Worm (Caenorhabditis elegans): Measurements from ENCODE around the gene F33G12.6.
A peak's percentile ranks its signal among the peaks of the same experiment; 100 is the strongest.

The F33G12.6 gene

DNA sequence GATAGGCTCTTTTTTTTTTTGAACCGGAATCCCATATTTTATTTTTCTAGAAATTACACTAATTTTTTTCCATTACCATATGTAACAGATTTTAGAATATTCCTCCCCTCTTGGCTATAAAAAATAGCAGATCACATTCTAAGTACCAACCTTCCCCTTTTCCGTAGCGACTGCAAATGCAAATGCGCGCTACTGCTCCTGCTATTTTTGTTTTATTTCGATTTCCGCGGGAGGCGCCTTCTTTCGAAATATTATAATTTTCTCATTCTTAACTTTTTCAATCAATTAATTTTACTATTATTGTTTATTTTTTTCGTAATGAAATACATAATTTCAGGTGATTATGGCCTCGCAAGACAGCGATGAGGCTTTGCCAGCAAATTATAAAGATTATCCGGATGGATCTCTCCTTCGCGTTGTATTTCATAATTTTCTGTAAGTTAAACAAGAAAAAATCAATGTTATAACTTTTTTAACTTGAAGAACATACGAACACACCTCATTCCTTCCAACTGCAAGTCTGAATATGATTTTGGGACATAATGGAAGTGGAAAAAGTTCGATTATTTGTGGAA is 12.2 kb downstream of the F33G12.6 start, which contains the start of gene smc-5:
smc-5 (plus strand) TSS at position 332 of the 575 bp plus-strand sequence.
- no peak for TF ChIP-seq sea-1 (GFP tag; conservative IDR thresholded peaks at IDR 0.05)
- no peak for TF ChIP-seq tbx-37 (GFP tag; conservative IDR thresholded peaks at IDR 0.05)
- TF ChIP-seq ceh-36 (tag; optimal IDR thresholded peaks at IDR 0.05) = no peak
- no peak for TF ChIP-seq ets-7 (tag; optimal IDR thresholded peaks at IDR 0.05)
- peak; percentile 43 for TF ChIP-seq F13C5.2 (tag; optimal IDR thresholded peaks at IDR 0.05)
- TF ChIP-seq tbx-11 (GFP tag; IDR thresholded peaks at IDR 0.05) = no peak
- peak; percentile 46; the same call in 1 of the 2 replicates for TF ChIP-seq pes-1 (GFP tag; IDR thresholded peaks at IDR 0.05)
- TF ChIP-seq B0310.2 (tag; optimal IDR thresholded peaks at IDR 0.05) = no peak

DNA sequence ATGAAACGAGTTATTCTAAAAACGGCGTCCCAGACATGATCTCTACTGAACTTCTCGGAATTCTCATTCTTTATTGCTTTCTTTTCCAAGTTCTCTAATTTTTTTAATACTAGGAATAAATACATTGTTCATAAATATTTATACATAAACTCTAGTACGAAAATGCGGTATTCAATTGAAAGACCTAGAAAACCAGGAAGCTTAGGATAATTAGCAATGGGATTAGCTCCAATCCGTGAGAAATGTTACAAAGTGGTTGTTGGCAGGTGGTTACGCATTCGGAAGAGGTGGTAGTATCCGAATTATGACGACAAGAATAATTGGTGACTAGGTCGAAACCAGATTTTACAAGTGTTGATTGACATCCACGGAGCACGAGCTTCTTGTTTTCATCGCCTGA is 17.3 kb downstream of the F33G12.6 start:
- TF ChIP-seq aly-1 (tag; optimal IDR thresholded peaks at IDR 0.05) = no peak
- no peak for TF ChIP-seq ets-7 (tag; optimal IDR thresholded peaks at IDR 0.05)
- no peak for TF ChIP-seq tbx-37 (GFP tag; conservative IDR thresholded peaks at IDR 0.05)
- no peak for TF ChIP-seq F13C5.2 (tag; optimal IDR thresholded peaks at IDR 0.05)
- TF ChIP-seq pes-1 (GFP tag; IDR thresholded peaks at IDR 0.05) = no peak
- no peak for TF ChIP-seq flt-1 (GFP tag; IDR thresholded peaks at IDR 0.05)
- no peak for TF ChIP-seq ceh-36 (tag; optimal IDR thresholded peaks at IDR 0.05)
- TF ChIP-seq ceh-13 (GFP tag; optimal IDR thresholded peaks at IDR 0.05) = no peak
- no peak for TF ChIP-seq sea-1 (GFP tag; conservative IDR thresholded peaks at IDR 0.05)
- no peak for TF ChIP-seq tra-4 (tag; optimal IDR thresholded peaks at IDR 0.05)
- TF ChIP-seq hmbx-1 (tag; optimal IDR thresholded peaks at IDR 0.05) = no peak
- no peak for TF ChIP-seq ama-1 (optimal IDR thresholded peaks at IDR 0.05)

DNA sequence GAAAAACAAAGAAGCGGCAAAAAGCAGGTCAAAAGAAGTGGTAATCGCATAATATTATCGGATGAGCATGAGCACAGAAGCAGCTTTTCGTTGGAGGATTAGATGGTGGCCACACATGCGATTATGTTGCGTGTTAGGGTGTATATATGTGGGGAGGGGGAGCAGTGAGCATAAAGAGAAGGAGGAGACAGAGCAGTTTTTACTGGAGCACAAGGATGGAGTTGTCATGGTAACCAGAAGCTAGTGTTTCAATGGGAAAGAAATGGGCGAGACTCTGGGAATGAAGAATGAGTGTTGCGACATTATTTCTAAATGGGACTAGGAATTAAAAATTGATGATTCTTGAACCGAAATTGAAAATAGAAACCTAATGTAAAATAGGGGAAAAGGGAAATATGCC is 18.2 kb downstream of the F33G12.6 start, which contains the start of gene C27A2.8:
C27A2.8 (minus strand) TSS at position 117 of the 400 bp plus-strand sequence.
- TF ChIP-seq ama-1 (optimal IDR thresholded peaks at IDR 0.05) (no peak), tra-4 (tag; optimal IDR thresholded peaks at IDR 0.05) (no peak), pes-1 (GFP tag; IDR thresholded peaks at IDR 0.05) (no peak), hmbx-1 (tag; optimal IDR thresholded peaks at IDR 0.05) (no peak), ceh-36 (tag; optimal IDR thresholded peaks at IDR 0.05) (no peak), aly-1 (tag; optimal IDR thresholded peaks at IDR 0.05) (peak; percentile 10), flt-1 (GFP tag; IDR thresholded peaks at IDR 0.05) (no peak)

DNA sequence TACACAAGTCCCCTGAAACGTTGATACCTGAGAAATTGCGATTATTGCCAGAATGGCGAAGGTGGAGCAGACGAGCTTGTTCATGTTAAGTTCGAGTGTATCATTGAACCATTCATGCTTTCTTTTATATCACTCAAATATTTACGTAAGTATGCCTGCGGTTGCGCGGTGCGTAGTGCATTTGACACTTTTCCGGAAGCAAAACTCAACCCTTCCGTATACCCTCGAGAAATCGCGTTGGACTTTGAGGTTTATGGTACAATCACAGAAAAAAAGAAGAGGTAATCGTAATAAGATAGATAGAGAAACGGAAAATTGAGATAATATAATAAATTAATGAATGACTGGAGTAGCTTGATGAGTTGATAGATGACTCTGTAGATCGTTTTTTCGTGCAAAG is 19.8 kb downstream of the F33G12.6 start, which contains the start of gene idpb-2:
idpb-2 (minus strand) TSS at position 101 of the 400 bp plus-strand sequence.
- TF ChIP-seq ama-1 (optimal IDR thresholded peaks at IDR 0.05) (no peak), flt-1 (GFP tag; IDR thresholded peaks at IDR 0.05) (no peak)

DNA sequence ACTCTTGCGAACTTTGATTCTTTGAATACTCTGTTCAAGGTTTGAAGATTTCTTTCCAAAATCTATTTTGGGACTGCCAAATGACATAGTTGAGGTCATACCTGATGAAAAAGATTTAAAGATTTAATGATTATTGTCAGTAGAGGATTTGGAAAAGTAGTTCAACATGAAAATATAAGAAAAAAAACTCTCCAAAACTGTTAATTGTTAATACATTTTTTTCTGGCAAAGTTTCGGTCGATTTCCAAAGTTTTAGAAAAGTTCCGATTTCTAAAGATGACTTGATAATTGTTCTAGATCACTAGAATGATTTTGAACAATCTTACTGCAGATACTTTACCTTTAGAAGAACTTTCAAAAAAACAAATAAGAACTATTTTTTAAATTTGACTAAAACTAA is 21.6 kb downstream of the F33G12.6 start, which contains the start of gene C27A2.7:
C27A2.7 (minus strand) TSS at position 101 of the 400 bp plus-strand sequence.
- TF ChIP-seq pes-1 (GFP tag; IDR thresholded peaks at IDR 0.05) (no peak), hmg-4 (GFP tag; optimal IDR thresholded peaks at IDR 0.05) (no peak), ama-1 (optimal IDR thresholded peaks at IDR 0.05) (no peak), tbx-11 (GFP tag; IDR thresholded peaks at IDR 0.05) (no peak), flt-1 (GFP tag; IDR thresholded peaks at IDR 0.05) (no peak), ceh-13 (GFP tag; optimal IDR thresholded peaks at IDR 0.05) (no peak), sea-1 (GFP tag; conservative IDR thresholded peaks at IDR 0.05) (no peak), ets-7 (tag; optimal IDR thresholded peaks at IDR 0.05) (no peak), tbx-37 (GFP tag; conservative IDR thresholded peaks at IDR 0.05) (no peak), tra-4 (tag; optimal IDR thresholded peaks at IDR 0.05) (no peak), B0310.2 (tag; optimal IDR thresholded peaks at IDR 0.05) (no peak), hnd-1 (tag; optimal IDR thresholded peaks at IDR 0.05) (no peak), ceh-36 (tag; optimal IDR thresholded peaks at IDR 0.05) (no peak), scrt-1 (GFP tag; IDR thresholded peaks at IDR 0.05) (no peak)

DNA sequence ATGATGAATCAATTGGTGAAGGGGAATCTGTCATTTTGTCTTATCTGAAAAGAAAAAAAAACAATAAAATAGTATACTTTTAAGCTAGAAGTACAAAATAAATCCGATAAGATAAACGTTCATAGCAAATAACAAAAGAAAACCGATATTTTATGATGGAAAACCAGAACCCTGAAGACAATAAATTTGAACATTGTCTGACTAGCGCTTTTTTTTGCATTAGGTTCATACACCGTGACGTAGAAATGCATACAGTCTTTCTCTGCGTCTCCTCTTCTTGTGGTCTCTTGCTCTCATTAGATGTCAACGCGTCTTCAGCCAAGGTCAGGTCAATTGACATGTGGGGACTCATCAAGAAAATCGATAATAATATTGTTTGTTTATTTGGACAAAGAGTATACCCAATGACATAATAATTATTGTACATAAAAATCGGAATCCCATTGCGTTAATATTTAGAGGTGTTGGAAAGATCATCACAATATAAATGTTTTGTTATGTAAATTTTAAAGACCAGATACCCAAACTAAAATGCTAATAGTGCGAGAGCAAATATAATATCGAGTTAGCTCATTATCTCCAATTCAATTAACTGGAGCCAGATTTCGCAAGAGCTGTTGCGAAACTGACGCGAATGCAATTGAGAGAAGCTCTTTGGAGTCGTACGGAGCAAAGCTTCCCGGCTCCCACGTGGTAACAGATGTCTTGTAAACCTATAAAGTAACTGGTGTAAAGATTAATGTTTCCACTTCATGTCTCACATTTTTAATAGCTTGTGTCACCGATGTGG is 31.6 kb downstream of the F33G12.6 start, which contains the start of gene dsh-2:
dsh-2 (minus strand) TSS at position 51 of the 790 bp plus-strand sequence.
- TF ChIP-seq hnd-1 (tag; optimal IDR thresholded peaks at IDR 0.05) (no peak), ceh-36 (tag; optimal IDR thresholded peaks at IDR 0.05) (no peak), tra-4 (tag; optimal IDR thresholded peaks at IDR 0.05) (no peak), tbx-37 (GFP tag; conservative IDR thresholded peaks at IDR 0.05) (no peak), tbx-11 (GFP tag; IDR thresholded peaks at IDR 0.05) (no peak), ets-7 (tag; optimal IDR thresholded peaks at IDR 0.05) (no peak), sea-1 (GFP tag; conservative IDR thresholded peaks at IDR 0.05) (no peak), B0310.2 (tag; optimal IDR thresholded peaks at IDR 0.05) (no peak), flt-1 (GFP tag; IDR thresholded peaks at IDR 0.05) (no peak), aly-1 (tag; optimal IDR thresholded peaks at IDR 0.05) (no peak), F13C5.2 (tag; optimal IDR thresholded peaks at IDR 0.05) (no peak), ceh-13 (GFP tag; optimal IDR thresholded peaks at IDR 0.05) (no peak), hmg-4 (GFP tag; optimal IDR thresholded peaks at IDR 0.05) (no peak), ama-1 (optimal IDR thresholded peaks at IDR 0.05) (no peak), pes-1 (GFP tag; IDR thresholded peaks at IDR 0.05) (no peak)

DNA sequence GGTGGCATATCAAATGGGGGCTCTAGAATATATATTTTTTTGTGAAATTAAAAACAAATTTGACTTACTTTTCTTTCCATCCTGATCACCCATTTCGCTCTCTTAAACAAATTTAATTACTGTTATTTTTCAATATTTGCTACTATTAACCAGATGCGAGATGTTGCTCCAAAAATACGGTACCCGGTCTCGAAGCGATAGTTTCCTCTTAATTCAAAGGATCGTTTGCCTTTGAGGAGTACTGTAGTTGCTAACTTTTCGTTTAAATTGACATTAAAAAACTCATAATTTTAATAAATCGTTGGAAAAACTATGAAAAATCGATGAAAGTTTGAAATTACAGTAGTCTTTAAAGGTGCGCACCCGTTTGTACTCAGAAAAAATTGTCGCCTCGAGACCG is 33.6 kb downstream of the F33G12.6 start, which contains the start of gene C04G6.4:
C04G6.4 (minus strand) TSS at position 101 of the 400 bp plus-strand sequence.
- TF ChIP-seq tbx-11 (GFP tag; IDR thresholded peaks at IDR 0.05) = no peak
- TF ChIP-seq ets-7 (tag; optimal IDR thresholded peaks at IDR 0.05) = no peak
- TF ChIP-seq tbx-37 (GFP tag; conservative IDR thresholded peaks at IDR 0.05) = no peak
- TF ChIP-seq scrt-1 (GFP tag; IDR thresholded peaks at IDR 0.05) = no peak
- no peak for TF ChIP-seq B0310.2 (tag; optimal IDR thresholded peaks at IDR 0.05)
- TF ChIP-seq F13C5.2 (tag; optimal IDR thresholded peaks at IDR 0.05) = no peak
- no peak for TF ChIP-seq hnd-1 (tag; optimal IDR thresholded peaks at IDR 0.05)
- TF ChIP-seq tra-4 (tag; optimal IDR thresholded peaks at IDR 0.05) = no peak
- no peak for TF ChIP-seq flt-1 (GFP tag; IDR thresholded peaks at IDR 0.05)
- no peak for TF ChIP-seq pes-1 (GFP tag; IDR thresholded peaks at IDR 0.05)
- TF ChIP-seq hmbx-1 (tag; optimal IDR thresholded peaks at IDR 0.05) = no peak
- no peak for TF ChIP-seq ceh-36 (tag; optimal IDR thresholded peaks at IDR 0.05)
- no peak for TF ChIP-seq hmg-4 (GFP tag; optimal IDR thresholded peaks at IDR 0.05)
- TF ChIP-seq ama-1 (optimal IDR thresholded peaks at IDR 0.05) = no peak
- TF ChIP-seq ceh-13 (GFP tag; optimal IDR thresholded peaks at IDR 0.05) = no peak
